Worm (Caenorhabditis elegans) whole organism, L1 larva: ENCODE data around the gene F07C3.2.

Experiments used
- C04F5.9 ChIP-seq: sonication (generic microtip); optimal IDR thresholded peaks from 2 replicates; lab custom pipeline; 2016; ENCODE audit warnings: missing genetic modification characterization, missing compliant biosample characterization
- ceh-63 ChIP-seq: fragments of 200-800 bp; sonication (Bioruptor generic); optimal IDR thresholded peaks from 2 replicates; lab custom pipeline; 2018; ENCODE audit warnings: mild to moderate bottlenecking, missing genetic modification characterization, missing compliant biosample characterization
- dpl-1 ChIP-seq, 3 experiments: fragments of 150-350 bp in 2 of 3; sonication (generic microtip) in 1 of 3; optimal IDR thresholded peaks; 2 replicates each; lab custom pipeline; 2014 to 2017; ENCODE audit warnings: missing biosample characterization in 3 of 3, missing genetic modification characterization in 3 of 3, missing genetic modification reagents in 3 of 3
- nhr-11 ChIP-seq: fragments of 150-350 bp; optimal IDR thresholded peaks from 2 replicates; lab custom pipeline; 2014; ENCODE audit warnings: missing biosample characterization, missing genetic modification characterization
- nhr-77 ChIP-seq: fragments of 150-350 bp; optimal IDR thresholded peaks from 2 replicates; lab custom pipeline; 2014; ENCODE audit warnings: missing biosample characterization, missing genetic modification characterization
- pag-3 ChIP-seq: sonication (generic microtip); optimal IDR thresholded peaks from 2 replicates; lab custom pipeline; 2017; ENCODE audit warnings: missing genetic modification characterization, mild to moderate bottlenecking, missing compliant biosample characterization, antibody characterized with exemption, borderline replicate concordance; ENCODE audit not compliant: insufficient read depth
- skn-1 ChIP-seq: fragments of 150-350 bp; optimal IDR thresholded peaks from 2 replicates; lab custom pipeline; 2014; ENCODE audit warnings: missing biosample characterization, missing genetic modification characterization
- tbx-2 ChIP-seq: sonication (generic microtip); optimal IDR thresholded peaks from 2 replicates; lab custom pipeline; 2016; ENCODE audit warnings: missing genetic modification characterization, missing compliant biosample characterization
- ztf-4 ChIP-seq: fragments of 150-350 bp; optimal IDR thresholded peaks from 2 replicates; lab custom pipeline; 2014; ENCODE audit warnings: missing biosample characterization, missing genetic modification characterization

DNA sequence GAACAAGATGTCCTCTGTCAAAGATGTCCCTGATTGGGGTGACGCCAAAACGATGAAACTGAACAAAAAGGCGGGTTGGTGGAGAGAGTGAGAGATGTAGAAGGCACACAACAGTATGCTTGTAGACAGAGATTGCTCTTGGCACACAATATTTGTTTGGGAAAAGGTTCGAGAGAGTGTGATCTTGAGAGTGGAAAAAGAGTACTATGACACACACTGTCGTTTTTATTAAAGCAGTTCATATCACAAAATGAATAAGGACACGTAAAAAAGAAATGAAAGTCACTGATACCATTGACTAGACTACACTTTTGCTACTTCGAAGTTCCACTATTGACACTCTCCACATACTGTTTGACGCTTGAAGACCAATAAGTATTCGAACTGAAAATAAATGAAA is 29.6 kb downstream of the F07C3.2 start:
- TF ChIP-seq pag-3 (tag; lab: Kevin White, UChicago): no peak
- TF ChIP-seq tbx-2 (tag; lab: Kevin White, UChicago): no peak
- TF ChIP-seq skn-1 (tag; lab: Kevin White, UChicago): no peak
- no peak for TF ChIP-seq nhr-11 (tag; lab: Kevin White, UChicago)
- no peak for TF ChIP-seq C04F5.9 (tag; lab: Kevin White, UChicago)
- TF ChIP-seq dpl-1 (GFP tag; optimal IDR thresholded peaks at IDR 0.05; lab: Kevin White, UChicago): no peak
- no peak for TF ChIP-seq nhr-77 (tag; lab: Kevin White, UChicago)
- no peak for TF ChIP-seq ztf-4 (tag; lab: Kevin White, UChicago)
- TF ChIP-seq ceh-63 (GFP tag; lab: Kevin White, UChicago): no peak
